Worm (Caenorhabditis elegans) whole organism, mixed stage, embryonic: ENCODE measurements around the gene nspb-8.

ENCODE experiments used
- M03D4.4 ChIP-seq: sonication (generic microtip); optimal IDR thresholded peaks from 2 replicates; lab custom pipeline; 2017; ENCODE audit warnings: mild to moderate bottlenecking, missing genetic modification characterization, missing compliant biosample characterization
- bed-3 ChIP-seq: fragments of 200-800 bp; sonication (Bioruptor generic); optimal IDR thresholded peaks from 3 replicates; lab custom pipeline; 2018; ENCODE audit warnings: mild to moderate bottlenecking, missing genetic modification characterization, moderate library complexity, missing compliant biosample characterization
- ceh-39 ChIP-seq: fragments of 150-350 bp; optimal IDR thresholded peaks from 2 replicates; lab custom pipeline; 2014; ENCODE audit warnings: missing biosample characterization, missing genetic modification characterization
- ceh-43 ChIP-seq: fragments of 200-800 bp; sonication (Bioruptor generic); optimal IDR thresholded peaks from 2 replicates; lab custom pipeline; 2018; ENCODE audit warnings: mild to moderate bottlenecking, missing genetic modification characterization, moderate library complexity, missing compliant biosample characterization
- cnd-1 ChIP-seq: fragments of 200-800 bp; sonication (Bioruptor generic); optimal IDR thresholded peaks from 2 replicates; lab custom pipeline; 2018; ENCODE audit warnings: mild to moderate bottlenecking, missing genetic modification characterization, missing compliant biosample characterization
- drap-1 ChIP-seq: fragments of 200-800 bp; sonication (Bioruptor generic); optimal IDR thresholded peaks from 3 replicates; lab custom pipeline; 2018; ENCODE audit warnings: mild to moderate bottlenecking, missing genetic modification characterization, missing compliant biosample characterization
- elt-1 ChIP-seq: sonication (generic microtip); optimal IDR thresholded peaks from 2 replicates; lab custom pipeline; 2017; ENCODE audit warnings: missing genetic modification characterization, mild to moderate bottlenecking, missing compliant biosample characterization, antibody characterized with exemption, moderate library complexity, borderline replicate concordance; ENCODE audit not compliant: insufficient read depth
- ham-2 ChIP-seq: fragments of 200-800 bp; sonication (Bioruptor generic); optimal IDR thresholded peaks from 2 replicates; lab custom pipeline; 2018; ENCODE audit warnings: mild to moderate bottlenecking, missing genetic modification characterization, missing compliant biosample characterization
- hlh-1 ChIP-seq: fragments of 150-350 bp; optimal IDR thresholded peaks from 2 replicates; lab custom pipeline; 2014; ENCODE audit warnings: missing biosample characterization, missing genetic modification reagents, missing genetic modification characterization
- lin-13 ChIP-seq: fragments of 150-350 bp; optimal IDR thresholded peaks from 2 replicates; lab custom pipeline; 2014; ENCODE audit warnings: missing biosample characterization, missing genetic modification characterization
- lin-32 ChIP-seq: fragments of 200-800 bp; sonication (Bioruptor generic); optimal IDR thresholded peaks from 2 replicates; lab custom pipeline; 2018; ENCODE audit warnings: mild to moderate bottlenecking, missing genetic modification characterization, missing compliant biosample characterization
- lsy-2 ChIP-seq: fragments of 150-350 bp; optimal IDR thresholded peaks from 2 replicates; lab custom pipeline; 2014; ENCODE audit warnings: missing biosample characterization, missing genetic modification characterization
- mab-5 ChIP-seq: fragments of 150-350 bp; optimal IDR thresholded peaks from 2 replicates; lab custom pipeline; 2014; ENCODE audit warnings: missing biosample characterization, missing genetic modification characterization
- mep-1 ChIP-seq: fragments of 150-350 bp; optimal IDR thresholded peaks from 2 replicates; lab custom pipeline; 2017; ENCODE audit warnings: missing biosample characterization, missing genetic modification reagents, missing genetic modification characterization, inconsistent platforms
- mls-2 ChIP-seq: sonication (generic microtip); optimal IDR thresholded peaks from 2 replicates; lab custom pipeline; 2016; ENCODE audit warnings: mild to moderate bottlenecking, missing genetic modification characterization, moderate library complexity, missing compliant biosample characterization
- nhr-12 ChIP-seq: fragments of 150-350 bp; optimal IDR thresholded peaks from 2 replicates; lab custom pipeline; 2014; ENCODE audit warnings: missing biosample characterization, missing genetic modification characterization
- nhr-2 ChIP-seq: fragments of 150-350 bp; optimal IDR thresholded peaks from 2 replicates; lab custom pipeline; 2014; ENCODE audit warnings: missing biosample characterization, missing genetic modification characterization
- nhr-237 ChIP-seq: fragments of 150-350 bp; optimal IDR thresholded peaks from 2 replicates; lab custom pipeline; 2014; ENCODE audit warnings: missing biosample characterization, missing genetic modification characterization
- nhr-28 ChIP-seq: fragments of 150-350 bp; optimal IDR thresholded peaks from 2 replicates; lab custom pipeline; 2014; ENCODE audit warnings: missing biosample characterization, missing genetic modification characterization
- pha-4 ChIP-seq: fragments of 150-350 bp; optimal IDR thresholded peaks from 2 replicates; lab custom pipeline; 2018; ENCODE audit warnings: missing biosample characterization, missing genetic modification reagents, missing genetic modification characterization
- sem-2 ChIP-seq: fragments of 200-800 bp; sonication (Bioruptor generic); optimal IDR thresholded peaks from 2 replicates; lab custom pipeline; 2018; ENCODE audit warnings: mild to moderate bottlenecking, missing genetic modification characterization, missing compliant biosample characterization
- snpc-4 ChIP-seq: fragments of 150-350 bp; optimal IDR thresholded peaks from 2 replicates; lab custom pipeline; 2014; ENCODE audit warnings: missing biosample characterization, missing genetic modification characterization
- sptf-1 ChIP-seq: sonication (generic microtip); optimal IDR thresholded peaks from 2 replicates; lab custom pipeline; 2017; ENCODE audit warnings: mild to moderate bottlenecking, missing genetic modification characterization, moderate library complexity, missing compliant biosample characterization
- tbx-8 ChIP-seq: fragments of 200-800 bp; sonication (Bioruptor generic); optimal IDR thresholded peaks from 2 replicates; lab custom pipeline; 2018; ENCODE audit warnings: mild to moderate bottlenecking, missing genetic modification characterization, moderate library complexity, missing compliant biosample characterization
- unc-39 ChIP-seq: fragments of 150-350 bp; optimal IDR thresholded peaks from 2 replicates; lab custom pipeline; 2014; ENCODE audit warnings: missing biosample characterization, missing genetic modification characterization

Gene nspb-8

DNA sequence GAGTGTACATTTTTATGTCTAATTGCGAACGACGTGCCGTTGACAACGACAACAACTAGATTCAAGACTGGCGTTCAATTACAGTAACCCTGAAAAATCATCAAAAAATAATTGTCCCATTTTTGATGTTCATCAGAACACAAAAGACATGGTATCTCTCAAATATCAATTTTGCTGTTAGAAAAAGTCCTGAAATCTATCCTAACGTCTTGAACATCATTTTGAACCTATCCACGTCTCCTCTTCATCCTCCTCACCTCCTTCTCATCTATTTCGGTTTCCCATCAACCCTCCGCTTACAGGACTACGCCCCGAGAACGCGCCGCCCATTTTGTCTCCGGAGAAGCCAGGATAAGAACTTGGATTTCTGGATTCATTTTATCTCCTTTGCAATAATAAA lies 35.3 kb upstream of the nspb-8 start, which contains the start of gene mltn-9:
Gene mltn-9, plus strand, starts transcription at position 301 of the 400 bp plus-strand sequence.
- no peak for TF ChIP-seq lin-32 (GFP tag; lab: Kevin White, UChicago)
- TF ChIP-seq bed-3 = no peak
- TF ChIP-seq lsy-2 (tag; lab: Kevin White, UChicago) = no peak
- TF ChIP-seq drap-1 (GFP tag; lab: Kevin White, UChicago) = no peak
- no peak for TF ChIP-seq tbx-8 (GFP tag; lab: Kevin White, UChicago)
- no peak for TF ChIP-seq mep-1 (tag; lab: Kevin White, UChicago)
- no peak for TF ChIP-seq ham-2
- TF ChIP-seq snpc-4 (tag; lab: Kevin White, UChicago) = no peak
- TF ChIP-seq pha-4 (tag; lab: Kevin White, UChicago) = no peak
- no peak for TF ChIP-seq sem-2 (GFP tag; lab: Kevin White, UChicago)
- TF ChIP-seq ceh-43 (GFP tag; lab: Kevin White, UChicago) = no peak
- TF ChIP-seq, all 35 proteins: peak for 0

DNA sequence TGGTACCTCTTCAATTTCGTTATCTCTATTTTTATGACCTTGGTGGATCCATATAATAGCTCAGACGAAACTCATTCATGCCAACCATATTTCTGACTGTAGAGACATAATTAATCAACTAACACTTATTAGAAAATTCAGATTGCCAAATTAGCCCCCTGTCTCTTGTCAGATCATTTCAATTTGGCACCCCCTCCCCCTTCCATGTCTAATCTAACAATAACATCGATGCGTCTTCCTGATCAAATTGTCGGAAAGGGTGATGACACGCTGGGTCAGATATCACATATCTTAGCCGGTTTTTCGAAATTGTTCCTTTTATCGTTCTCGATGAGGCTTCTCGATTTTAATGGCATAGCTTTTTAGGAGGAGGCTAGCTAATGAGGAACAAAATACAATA lies 30.9 kb upstream of the nspb-8 start:
- TF ChIP-seq elt-1 (tag; lab: Kevin White, UChicago) = peak; percentile 52
- peak; percentile 31 for TF ChIP-seq ham-2
- TF ChIP-seq snpc-4 (tag; lab: Kevin White, UChicago) = no peak

DNA sequence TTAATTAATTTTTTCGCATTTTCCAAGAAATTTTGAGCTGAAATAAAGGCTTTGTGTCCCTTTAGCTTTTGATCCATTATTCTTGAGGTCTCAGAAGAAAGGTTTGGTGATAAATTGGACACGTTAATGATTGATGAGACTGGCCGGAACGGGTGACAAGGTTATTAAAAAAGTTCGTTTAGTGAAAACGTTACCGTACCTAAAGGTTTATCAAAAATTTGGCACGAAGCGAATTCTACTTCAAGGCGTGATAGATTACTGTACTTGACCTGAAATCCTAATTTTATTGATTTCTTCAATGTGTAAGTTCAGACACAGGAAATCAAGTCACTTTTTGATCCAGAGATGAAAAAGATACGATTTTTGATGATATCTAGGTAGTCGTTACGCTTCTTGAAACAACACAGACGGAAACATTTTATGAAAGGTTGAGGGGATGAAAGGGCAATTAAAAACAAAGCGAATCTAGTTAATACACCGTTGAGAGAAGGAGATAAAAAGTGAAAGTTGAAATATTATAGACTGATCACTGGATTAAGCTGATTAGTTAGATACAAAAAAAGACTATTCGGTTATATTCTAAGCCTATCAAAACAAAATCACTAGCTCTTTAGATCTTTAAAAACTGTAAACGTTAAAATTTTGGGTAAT lies 30.2 kb upstream of the nspb-8 start:
- TF ChIP-seq nhr-237 (tag; lab: Kevin White, UChicago) (no peak), nhr-2 (no peak), cnd-1 (no peak), lsy-2 (tag; lab: Kevin White, UChicago) (no peak), bed-3 (no peak), nhr-12 (tag; lab: Kevin White, UChicago) (no peak), hlh-1 (no peak), unc-39 (tag; lab: Kevin White, UChicago) (no peak), drap-1 (GFP tag; lab: Kevin White, UChicago) (no peak), mab-5 (tag; lab: Kevin White, UChicago) (no peak), M03D4.4 (no peak), ceh-43 (GFP tag; lab: Kevin White, UChicago) (no peak), nhr-28 (no peak), elt-1 (tag; lab: Kevin White, UChicago) (no peak), lin-13 (tag; lab: Kevin White, UChicago) (no peak)

DNA sequence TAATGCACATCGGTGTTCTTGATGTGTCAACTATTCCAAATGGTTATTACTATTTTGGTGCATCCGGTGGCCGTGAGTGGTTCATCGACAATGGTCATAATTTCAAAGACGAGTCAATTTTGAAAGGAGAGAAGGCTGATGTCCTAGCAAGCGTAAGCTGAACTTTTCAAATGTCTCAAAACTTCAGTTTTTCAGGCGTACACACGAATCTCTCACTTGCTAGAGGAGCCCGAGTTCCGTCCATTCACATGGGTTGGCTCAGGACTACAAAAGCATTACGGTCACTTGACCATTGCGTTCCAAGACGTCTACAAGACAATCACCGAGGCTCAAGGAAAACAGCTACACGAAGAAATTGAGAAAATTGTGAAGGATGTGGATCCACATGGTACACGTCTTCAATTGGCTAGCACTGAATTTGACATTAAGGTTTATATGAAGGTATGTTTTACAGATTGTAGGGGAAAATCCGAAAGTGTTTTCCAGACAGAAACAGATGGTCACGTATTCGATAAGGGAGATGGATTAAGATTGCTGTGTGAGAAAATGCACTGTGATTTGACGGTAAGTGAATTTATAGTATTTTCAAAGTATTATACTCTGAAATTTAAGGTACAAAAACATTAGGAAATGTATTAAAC lies 29.0 kb upstream of the nspb-8 start:
- no peak for TF ChIP-seq nhr-2
- no peak for TF ChIP-seq ceh-39

DNA sequence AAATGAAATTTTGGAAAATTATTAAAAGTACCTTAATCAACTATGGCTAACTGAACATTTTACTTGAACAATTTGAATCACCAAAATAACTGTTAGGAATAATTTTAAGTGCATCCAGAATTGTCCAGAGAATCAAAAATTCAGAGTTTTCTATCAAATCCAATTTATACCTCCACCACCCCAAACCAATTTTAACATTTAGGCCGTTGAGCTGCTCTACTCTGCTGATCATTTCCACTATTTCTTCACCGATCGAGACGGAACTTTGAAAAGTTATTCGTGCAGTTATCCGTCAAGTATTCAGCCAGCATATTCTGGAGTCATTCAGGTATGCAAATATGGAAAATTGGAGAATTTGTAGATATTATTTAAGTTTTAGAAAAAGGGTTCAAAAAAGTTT lies 28.1 kb upstream of the nspb-8 start:
- no peak for TF ChIP-seq pha-4 (tag; lab: Kevin White, UChicago)
- TF ChIP-seq lin-13 (tag; lab: Kevin White, UChicago) = no peak
- TF ChIP-seq nhr-28 = no peak
- no peak for TF ChIP-seq nhr-12 (tag; lab: Kevin White, UChicago)
- no peak for TF ChIP-seq M03D4.4
- TF ChIP-seq sptf-1 (tag; lab: Kevin White, UChicago) = no peak
- TF ChIP-seq ceh-43 (GFP tag; lab: Kevin White, UChicago) = no peak
- no peak for TF ChIP-seq ceh-39
- no peak for TF ChIP-seq ham-2
- no peak for TF ChIP-seq mab-5 (tag; lab: Kevin White, UChicago)
- TF ChIP-seq nhr-237 (tag; lab: Kevin White, UChicago) = no peak
- no peak for TF ChIP-seq tbx-8 (GFP tag; lab: Kevin White, UChicago)
- TF ChIP-seq lsy-2 (tag; lab: Kevin White, UChicago) = no peak
- no peak for TF ChIP-seq mls-2
- TF ChIP-seq hlh-1 = no peak
- no peak for TF ChIP-seq snpc-4 (tag; lab: Kevin White, UChicago)
- TF ChIP-seq elt-1 (tag; lab: Kevin White, UChicago) = no peak
- no peak for TF ChIP-seq bed-3
- no peak for TF ChIP-seq drap-1 (GFP tag; lab: Kevin White, UChicago)
- TF ChIP-seq, all 35 proteins: peak for 0

DNA sequence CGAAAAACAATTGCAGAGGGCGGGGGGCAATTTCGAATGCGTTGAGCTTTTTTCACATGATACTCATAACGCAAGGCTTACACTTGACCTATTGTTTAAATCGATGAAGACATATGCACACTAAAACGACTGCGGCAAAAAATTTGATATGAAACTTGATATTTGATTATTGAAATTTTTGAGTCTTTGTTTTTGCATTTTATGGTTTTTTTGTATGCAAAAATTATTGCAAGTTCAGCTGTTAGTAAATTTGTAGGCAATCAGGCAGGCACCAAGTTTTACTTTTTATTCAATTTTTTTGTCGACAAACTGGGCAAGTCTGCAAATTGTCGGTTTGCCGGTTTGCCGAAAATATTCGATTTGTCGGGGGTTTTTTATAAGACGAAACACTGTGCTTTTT lies 25.7 kb upstream of the nspb-8 start, which contains the start of gene arl-3:
Gene arl-3, plus strand, starts transcription at position 301 of the 400 bp plus-strand sequence.
- no peak for TF ChIP-seq nhr-12 (tag; lab: Kevin White, UChicago)
- TF ChIP-seq snpc-4 (tag; lab: Kevin White, UChicago) = no peak
- TF ChIP-seq bed-3 = no peak
- TF ChIP-seq mls-2 = no peak
